Fruit fly (Drosophila melanogaster): Measurements from ENCODE around the gene comm2.

comm2 gene

DNA sequence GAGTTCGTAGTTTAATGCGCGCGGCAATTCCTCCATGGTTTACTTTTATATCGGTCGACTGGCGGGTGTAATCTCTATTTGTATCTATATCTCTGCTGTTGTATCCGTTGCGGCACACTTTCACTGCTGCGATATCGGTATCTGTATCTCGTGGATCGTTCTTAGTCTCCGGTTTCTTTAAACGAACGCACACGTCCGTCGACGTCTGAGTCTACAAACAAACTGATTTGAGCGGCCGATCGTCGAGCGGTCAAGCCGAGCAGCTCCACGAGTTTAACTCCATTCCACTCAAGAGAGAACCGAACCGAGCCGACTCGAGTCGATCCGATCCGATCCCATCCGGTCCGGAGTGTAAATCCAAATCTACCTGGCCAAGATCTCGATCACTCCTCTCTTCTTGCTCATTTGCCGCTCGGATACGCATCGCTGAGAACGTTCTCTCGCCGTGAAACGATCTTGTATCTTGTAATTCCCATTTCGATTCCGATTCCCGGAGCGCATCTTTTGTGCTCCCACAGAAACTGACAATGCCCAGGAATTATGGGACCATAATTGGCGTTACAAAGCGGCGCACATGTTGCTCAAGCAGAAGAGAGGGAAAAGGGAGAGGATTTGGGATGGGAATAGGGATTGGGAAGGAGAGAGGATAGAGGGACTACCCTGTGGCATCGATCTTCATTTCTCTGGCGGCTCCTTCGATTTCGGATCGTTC, at the start of gene comm2:
Gene comm2 (minus strand): TSS at position 225 of the 712 bp plus-strand sequence.
- TF ChIP-seq noc (tag; optimal IDR thresholded peaks at IDR 0.05), result no peak

- no peak for TF ChIP-seq noc (tag; optimal IDR thresholded peaks at IDR 0.05)
Measured at dm6 chr3L:15749276-15749675, 49.6 kb upstream of the comm2 start.

dm6 chr3L:15748376-15748955, 48.8 kb upstream of the comm2 start:
- TF ChIP-seq noc (tag; optimal IDR thresholded peaks at IDR 0.05), result no peak

DNA sequence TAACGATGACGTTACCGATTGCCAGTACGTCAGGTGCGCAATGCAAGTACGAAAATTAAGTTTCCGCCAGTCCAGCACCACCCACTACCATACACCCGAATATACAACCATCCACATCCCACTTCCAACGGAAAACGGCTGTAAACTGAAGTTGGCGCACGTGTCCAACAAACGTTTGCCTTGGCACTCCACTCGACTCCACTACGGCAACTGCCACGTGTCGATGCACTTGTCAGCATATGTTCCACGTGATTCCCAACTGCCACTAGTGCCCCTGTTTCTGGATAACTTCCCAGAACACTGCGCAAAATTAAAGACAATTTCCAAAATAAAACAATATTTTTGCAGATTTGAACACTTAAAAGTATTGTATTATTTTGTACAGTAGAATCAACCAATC, 46.6 kb upstream of the comm2 start:
- no peak for TF ChIP-seq noc (tag; optimal IDR thresholded peaks at IDR 0.05)

- no peak for TF ChIP-seq noc (tag; optimal IDR thresholded peaks at IDR 0.05)
Measured at dm6 chr3L:15741843-15742242, 42.2 kb upstream of the comm2 start.

DNA sequence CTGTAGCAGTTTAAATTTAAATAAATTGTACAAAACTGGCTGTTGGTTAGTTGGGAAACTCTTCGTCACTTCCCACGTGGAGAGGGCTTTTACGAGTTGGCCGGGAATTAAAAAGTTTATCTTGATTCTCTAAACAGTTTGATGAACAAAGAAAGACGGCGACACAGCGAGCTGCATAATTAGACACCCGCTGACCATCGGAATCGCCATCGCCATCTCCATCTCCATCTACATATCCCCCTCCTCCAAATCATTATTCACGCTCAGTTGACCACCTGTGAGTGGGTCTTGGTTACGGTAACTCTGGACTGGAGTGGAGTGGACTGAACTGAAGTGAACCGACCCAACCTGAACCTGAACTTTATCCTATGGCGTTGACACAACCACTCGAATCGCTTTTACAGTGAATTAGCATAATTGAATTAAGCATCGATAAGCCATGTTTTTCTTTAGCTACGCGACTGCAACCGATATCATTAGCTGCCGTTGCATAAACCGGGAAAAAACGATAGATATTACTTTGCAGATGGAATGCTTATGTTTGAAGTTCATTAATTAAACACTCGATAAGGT, 41.1 kb upstream of the comm2 start:
- no peak for TF ChIP-seq noc (tag; optimal IDR thresholded peaks at IDR 0.05)

DNA sequence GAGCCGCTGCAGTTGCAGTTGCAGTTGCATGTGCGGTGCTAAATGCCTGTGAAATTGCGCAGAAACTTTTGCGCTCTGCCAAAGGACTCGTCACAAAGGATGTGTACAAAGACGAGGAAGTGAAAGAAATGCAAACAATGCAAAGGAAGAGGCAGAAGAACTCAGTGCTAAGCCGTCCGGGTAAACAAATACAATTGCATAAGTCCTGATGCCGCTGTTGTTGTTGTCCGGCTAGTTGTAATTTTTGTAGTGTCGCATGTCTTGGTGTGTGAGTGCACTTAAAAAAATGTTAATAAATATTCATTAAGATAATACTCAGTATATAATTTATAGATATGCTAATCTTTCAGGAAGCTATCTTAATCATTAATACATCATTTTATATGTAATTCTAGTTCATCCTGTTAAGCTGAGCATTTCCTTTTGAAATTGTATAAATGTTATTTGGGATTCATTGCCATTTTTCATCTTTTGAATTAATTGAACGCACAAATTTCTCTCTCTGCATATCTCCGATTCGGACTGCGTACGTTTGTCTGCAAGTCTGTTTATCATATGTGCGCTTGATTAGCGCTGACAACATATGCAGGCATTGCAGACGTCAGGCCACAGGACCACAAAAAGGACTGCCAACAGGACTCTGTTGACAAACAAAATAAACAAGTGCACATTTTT, 32.3 kb upstream of the comm2 start:
- TF ChIP-seq noc (tag; optimal IDR thresholded peaks at IDR 0.05), result no peak

- no peak for TF ChIP-seq noc (tag; optimal IDR thresholded peaks at IDR 0.05)
Measured at dm6 chr3L:15729306-15730006, 29.8 kb upstream of the comm2 start.

DNA sequence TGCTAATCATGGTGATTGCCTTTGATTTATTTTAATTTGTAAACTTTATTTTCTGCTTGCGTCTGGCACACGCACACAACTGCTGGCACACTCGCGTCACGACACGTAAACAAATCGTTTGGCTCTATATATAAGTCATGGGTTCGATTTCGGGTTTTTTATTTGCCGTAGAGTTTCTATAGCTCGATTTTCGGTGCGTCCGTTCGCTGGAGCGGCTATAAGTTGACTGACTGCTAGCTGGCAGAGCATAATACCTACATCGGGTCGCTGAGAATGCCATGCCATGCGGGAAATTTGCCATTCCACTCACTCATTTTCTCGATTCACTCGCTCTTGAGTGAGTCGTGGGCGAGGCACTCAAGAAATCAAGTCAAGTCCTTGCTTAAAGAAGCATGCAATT, 28.5 kb upstream of the comm2 start, which contains the start of gene comm:
Gene comm (minus strand): TSS at position 236 of the 400 bp plus-strand sequence.
- TF ChIP-seq noc (tag; optimal IDR thresholded peaks at IDR 0.05), result no peak

- no peak for TF ChIP-seq noc (tag; optimal IDR thresholded peaks at IDR 0.05)
Measured at dm6 chr3L:15726799-15727198, 27.1 kb upstream of the comm2 start.

- TF ChIP-seq noc (tag; optimal IDR thresholded peaks at IDR 0.05), result no peak
Measured at dm6 chr3L:15720905-15721304, 21.3 kb upstream of the comm2 start.

- no peak for TF ChIP-seq noc (tag; optimal IDR thresholded peaks at IDR 0.05)
Measured at dm6 chr3L:15720224-15720623, 20.6 kb upstream of the comm2 start.

dm6 chr3L:15717519-15717918, 17.9 kb upstream of the comm2 start, which contains the start of gene CG42570:
TSS of gene CG42570 (plus strand) at chr3L:15717819.
- TF ChIP-seq noc (tag; optimal IDR thresholded peaks at IDR 0.05), result no peak

DNA sequence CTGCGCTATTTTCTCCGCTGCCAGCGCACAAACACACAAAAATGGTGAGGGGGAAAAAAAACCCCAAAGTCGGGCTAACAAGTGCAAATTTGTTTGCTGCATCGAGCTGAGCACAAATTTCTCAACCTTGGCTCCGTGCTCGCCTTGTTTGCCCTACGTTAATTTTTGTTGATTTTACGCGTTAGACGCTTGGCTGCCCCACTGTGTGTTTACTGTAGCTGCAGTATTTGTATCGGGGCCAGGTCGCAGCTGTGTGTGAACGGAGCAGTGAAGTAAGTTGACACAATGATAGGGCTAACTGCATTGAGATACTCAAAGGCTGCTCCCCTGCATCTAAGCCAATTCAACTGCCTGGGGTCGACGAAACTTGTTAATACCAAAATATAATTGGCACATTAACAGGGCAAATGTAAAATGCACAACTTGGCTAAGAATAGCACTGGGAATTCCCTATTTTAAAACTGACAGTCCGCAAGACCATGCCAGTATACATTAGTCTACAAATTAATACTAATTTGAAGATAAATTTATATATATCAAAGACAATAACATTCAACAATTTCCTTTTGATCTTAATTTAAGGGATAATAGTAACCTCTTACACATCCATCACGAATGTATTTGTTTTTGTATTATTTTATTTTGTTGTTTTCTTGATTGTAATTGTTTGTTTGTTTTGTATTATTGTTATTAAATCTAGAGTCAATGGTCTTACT, 16.3 kb upstream of the comm2 start, which contains the start of gene CG42571:
Gene CG42571 (plus strand): TSS at position 666 of the 716 bp plus-strand sequence.
- no peak for TF ChIP-seq noc (tag; optimal IDR thresholded peaks at IDR 0.05)

DNA sequence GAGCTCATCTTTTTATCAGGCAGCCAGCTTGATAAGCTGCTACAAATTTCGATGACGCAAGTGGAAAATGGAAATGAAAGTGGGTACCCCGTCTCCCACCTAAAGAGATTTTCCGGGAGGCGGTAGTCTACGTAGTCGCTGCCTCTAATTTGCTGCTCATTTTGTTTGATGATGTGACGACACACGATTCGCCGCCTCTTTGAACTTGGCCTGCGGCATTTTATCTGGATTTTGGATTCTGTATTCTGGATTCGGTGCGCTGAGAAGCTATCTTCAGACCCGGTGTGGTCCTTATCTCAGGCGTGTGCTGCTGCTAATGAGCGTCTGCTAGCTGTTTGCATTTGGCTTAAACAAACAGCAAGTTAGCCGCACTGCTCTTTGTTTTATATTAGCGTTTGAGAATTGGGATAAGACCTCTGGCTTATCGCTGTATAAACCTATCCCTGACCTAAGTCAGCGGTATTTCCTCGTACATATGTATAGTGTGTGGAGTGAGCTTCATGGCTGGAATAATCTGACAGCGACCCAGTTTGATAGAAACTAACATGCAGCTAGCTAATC, 14.4 kb upstream of the comm2 start:
- peak; percentile 58 for TF ChIP-seq noc (tag; optimal IDR thresholded peaks at IDR 0.05)

All from whole organism, larva.